Fruit fly (Drosophila melanogaster) whole organism, embryonic: ENCODE data around the gene CG42758.

Experiments
- Aef1 ChIP-seq: fragments of 200-800 bp; sonication (Bioruptor generic); IDR thresholded peaks from 3 replicates; pipeline ENCODE4 v1.3.6; 2022; ENCODE audit warnings: missing biosample characterization, missing genetic modification characterization
- Bgb ChIP-seq: fragments of 200-800 bp; sonication (Bioruptor generic); IDR thresholded peaks from 2 replicates; pipeline ENCODE4 v1.3.6; 2022; ENCODE audit warnings: missing biosample characterization, missing genetic modification characterization; ENCODE audit not compliant: partially characterized antibody
- CG11456 ChIP-seq: fragments of 200-800 bp; sonication (Bioruptor generic); IDR thresholded peaks from 3 replicates; pipeline ENCODE4 v1.3.6; 2022; ENCODE audit warnings: missing biosample characterization, missing genetic modification characterization
- CG11504 ChIP-seq: fragments of 200-800 bp; sonication (Bioruptor generic); optimal IDR thresholded peaks from 3 replicates; lab custom pipeline; 2019; ENCODE audit warnings: missing biosample characterization, mild to moderate bottlenecking, missing genetic modification characterization, moderate library complexity
- CG14710 ChIP-seq: fragments of 200-800 bp; sonication (Bioruptor generic); optimal IDR thresholded peaks from 3 replicates; lab custom pipeline; 2019; ENCODE audit warnings: missing biosample characterization, mild to moderate bottlenecking, missing genetic modification characterization, moderate library complexity
- CG17359 ChIP-seq: fragments of 200-800 bp; sonication (Bioruptor generic); optimal IDR thresholded peaks from 3 replicates; lab custom pipeline; 2018; ENCODE audit warnings: missing biosample characterization, mild to moderate bottlenecking, missing genetic modification characterization, moderate library complexity
- CG2199 ChIP-seq: fragments of 200-800 bp; sonication (Bioruptor generic); IDR thresholded peaks from 3 replicates; pipeline ENCODE4 v1.3.6; 2022; ENCODE audit warnings: missing biosample characterization, missing genetic modification characterization
- CG5953 ChIP-seq: fragments of 200-800 bp; sonication (Bioruptor generic); IDR thresholded peaks from 2 replicates; pipeline ENCODE4 v1.3.6; 2022; ENCODE audit warnings: missing biosample characterization, missing genetic modification characterization
- CG6175 ChIP-seq: fragments of 200-800 bp; sonication (Bioruptor generic); IDR thresholded peaks from 3 replicates; pipeline ENCODE4 v1.3.6; 2022; ENCODE audit warnings: missing biosample characterization, missing genetic modification characterization
- CG6683 ChIP-seq: fragments of 200-800 bp; sonication (Bioruptor generic); optimal IDR thresholded peaks from 2 replicates; lab custom pipeline; 2017; ENCODE audit warnings: missing biosample characterization, mild to moderate bottlenecking, missing genetic modification characterization, missing genetic modification reagents
- CG8290 ChIP-seq, 3 experiments: fragments of 200-800 bp; sonication (Bioruptor generic); optimal IDR thresholded peaks; 2 replicates each; lab custom pipeline; 2016 to 2019; ENCODE audit warnings: missing biosample characterization in 3 of 3, missing genetic modification characterization in 3 of 3, mild to moderate bottlenecking in 2 of 3, moderate library complexity in 1 of 3
- Dbx ChIP-seq: fragments of 200-800 bp; sonication (Bioruptor generic); IDR thresholded peaks from 3 replicates; pipeline ENCODE4 v1.3.6; 2022; ENCODE audit warnings: missing biosample characterization, missing genetic modification characterization
- Deaf1 ChIP-seq: fragments of 200-800 bp; optimal IDR thresholded peaks from 3 replicates; lab custom pipeline; 2019; ENCODE audit warnings: missing biosample characterization, mild to moderate bottlenecking, missing genetic modification characterization, moderate library complexity
- Doc3 ChIP-seq: fragments of 200-800 bp; sonication (Bioruptor generic); IDR thresholded peaks from 3 replicates; pipeline ENCODE4 v1.3.6; 2022; ENCODE audit warnings: missing biosample characterization, missing genetic modification characterization; ENCODE audit not compliant: partially characterized antibody
- Ets65A ChIP-seq: fragments of 200-800 bp; sonication (Bioruptor generic); peaks from one replicate; lab custom pipeline; 2016; ENCODE audit warnings: missing biosample characterization, missing genetic modification characterization
- Ets97D ChIP-seq: fragments of 200-800 bp; sonication (Bioruptor generic); optimal IDR thresholded peaks from 3 replicates; lab custom pipeline; 2016; ENCODE audit warnings: missing biosample characterization, missing genetic modification characterization
- Hey ChIP-seq: fragments of 200-800 bp; sonication (Bioruptor generic); optimal IDR thresholded peaks from 3 replicates; lab custom pipeline; 2018; ENCODE audit warnings: missing biosample characterization, mild to moderate bottlenecking, missing genetic modification characterization
- Hr51 ChIP-seq, 2 experiments: fragments of 200-800 bp; sonication (Bioruptor generic); optimal IDR thresholded peaks; 2 replicates in 1 of 2; 3 replicates in 1 of 2; lab custom pipeline; 2016 to 2018; ENCODE audit warnings: missing biosample characterization in 2 of 2, missing genetic modification characterization in 2 of 2, mild to moderate bottlenecking in 1 of 2, moderate library complexity in 1 of 2
- Mad ChIP-seq: fragments of 200-800 bp; sonication (Bioruptor generic); optimal IDR thresholded peaks from 2 replicates; lab custom pipeline; 2016; ENCODE audit warnings: missing biosample characterization, missing genetic modification characterization
- Meics ChIP-seq: fragments of 200-800 bp; sonication (Bioruptor generic); optimal IDR thresholded peaks from 2 replicates; lab custom pipeline; 2017; ENCODE audit warnings: missing biosample characterization, mild to moderate bottlenecking, missing genetic modification characterization
- Myb ChIP-seq: fragments of 200-800 bp; sonication (Bioruptor generic); optimal IDR thresholded peaks from 2 replicates; lab custom pipeline; 2016; ENCODE audit warnings: missing biosample characterization, missing genetic modification characterization
- Nf-YC ChIP-seq: fragments of 200-800 bp; optimal IDR thresholded peaks from 3 replicates; lab custom pipeline; 2019; ENCODE audit warnings: missing biosample characterization, mild to moderate bottlenecking, missing genetic modification characterization, moderate library complexity
- Poxn ChIP-seq: fragments of 200-800 bp; sonication (Bioruptor generic); IDR thresholded peaks from 2 replicates; pipeline ENCODE4 v1.3.6; 2022; ENCODE audit warnings: missing biosample characterization, missing genetic modification characterization
- Sry-δ ChIP-seq: fragments of 200-800 bp; sonication (Bioruptor generic); optimal IDR thresholded peaks from 2 replicates; lab custom pipeline; 2016; ENCODE audit warnings: missing biosample characterization, missing genetic modification characterization
- Ssrp ChIP-seq: fragments of 200-800 bp; sonication (Bioruptor generic); optimal IDR thresholded peaks from 2 replicates; lab custom pipeline; 2018; ENCODE audit warnings: missing biosample characterization, mild to moderate bottlenecking, missing genetic modification characterization, moderate library complexity
- Taf1 ChIP-seq: fragments of 200-800 bp; sonication (Bioruptor generic); IDR thresholded peaks from 2 replicates; pipeline ENCODE4 v1.3.6; 2022; ENCODE audit warnings: missing biosample characterization, missing genetic modification characterization
- Xrp1 ChIP-seq: fragments of 200-800 bp; sonication (Bioruptor generic); IDR thresholded peaks from 2 replicates; pipeline ENCODE4 v1.3.6; 2022; ENCODE audit warnings: missing biosample characterization, missing genetic modification characterization
- abd-A ChIP-seq: fragments of 200-800 bp; sonication (Bioruptor generic); optimal IDR thresholded peaks from 3 replicates; lab custom pipeline; 2019; ENCODE audit warnings: missing biosample characterization, mild to moderate bottlenecking, missing genetic modification characterization, moderate library complexity
- btn ChIP-seq: fragments of 200-800 bp; sonication (Bioruptor generic); optimal IDR thresholded peaks from 2 replicates; lab custom pipeline; 2016; ENCODE audit warnings: missing biosample characterization, missing genetic modification characterization
- cas ChIP-seq: fragments of 200-800 bp; sonication (Bioruptor generic); IDR thresholded peaks from 2 replicates; pipeline ENCODE4 v1.3.6; 2022; ENCODE audit warnings: missing biosample characterization, missing genetic modification characterization
- dmrt99B ChIP-seq: fragments of 200-800 bp; sonication (Bioruptor generic); optimal IDR thresholded peaks from 2 replicates; lab custom pipeline; 2018; ENCODE audit warnings: missing biosample characterization, mild to moderate bottlenecking, missing genetic modification characterization, moderate library complexity
- eyg ChIP-seq: fragments of 200-800 bp; sonication (Bioruptor generic); optimal IDR thresholded peaks from 3 replicates; lab custom pipeline; 2016; ENCODE audit warnings: missing biosample characterization, missing genetic modification characterization
- gem ChIP-seq: fragments of 200-800 bp; sonication (Bioruptor generic); optimal IDR thresholded peaks from 2 replicates; lab custom pipeline; 2019; ENCODE audit warnings: missing biosample characterization, mild to moderate bottlenecking, missing genetic modification characterization, moderate library complexity
- hkb ChIP-seq, 2 experiments: fragments of 200-800 bp in 1 of 2; fragments of >200 bp in 1 of 2; sonication (Bioruptor generic) in 1 of 2; IDR thresholded peaks in 1 of 2; optimal IDR thresholded peaks in 1 of 2; 2 replicates each; pipeline versions ENCODE4 v1.3.6 to Lab custom; 2017 to 2022; ENCODE audit warnings: missing biosample characterization in 1 of 2, missing genetic modification characterization in 1 of 2
- jigr1 ChIP-seq: fragments of 200-800 bp; sonication (Bioruptor generic); IDR thresholded peaks from 3 replicates; pipeline ENCODE4 v1.3.6; 2022; ENCODE audit warnings: missing biosample characterization, missing genetic modification characterization
- nau ChIP-seq: fragments of 200-800 bp; sonication (Bioruptor generic); optimal IDR thresholded peaks from 3 replicates; lab custom pipeline; 2017; ENCODE audit warnings: missing biosample characterization, mild to moderate bottlenecking, missing genetic modification characterization, missing genetic modification reagents
- nerfin-1 ChIP-seq: fragments of 200-800 bp; sonication (Bioruptor generic); optimal IDR thresholded peaks from 3 replicates; lab custom pipeline; 2019; ENCODE audit warnings: missing biosample characterization, mild to moderate bottlenecking, missing genetic modification characterization, moderate library complexity
- oc ChIP-seq: fragments of 200-800 bp; sonication (Bioruptor generic); optimal IDR thresholded peaks from 2 replicates; lab custom pipeline; 2018; ENCODE audit warnings: missing biosample characterization, mild to moderate bottlenecking, missing genetic modification characterization, moderate library complexity
- pan ChIP-seq, 4 experiments: fragments of >200 bp in 3 of 4; fragments of 200-800 bp in 1 of 4; sonication (Bioruptor generic) in 1 of 4; optimal IDR thresholded peaks in 3 of 4; IDR thresholded peaks in 1 of 4; 2 replicates each; pipeline versions ENCODE4 v1.3.6 to Lab custom; 2017 to 2022; ENCODE audit warnings: missing biosample characterization in 2 of 4, missing genetic modification characterization in 2 of 4, mixed read lengths in 1 of 4
- pnt ChIP-seq: fragments of 200-800 bp; sonication (Bioruptor generic); optimal IDR thresholded peaks from 3 replicates; lab custom pipeline; 2016; ENCODE audit warnings: missing biosample characterization, missing genetic modification characterization
- pros ChIP-seq: fragments of 200-800 bp; sonication (Bioruptor generic); optimal IDR thresholded peaks from 3 replicates; lab custom pipeline; 2019; ENCODE audit warnings: missing biosample characterization, mild to moderate bottlenecking, missing genetic modification characterization, moderate library complexity
- row ChIP-seq: fragments of 200-800 bp; sonication (Bioruptor generic); IDR thresholded peaks from 3 replicates; pipeline ENCODE4 v1.3.6; 2022; ENCODE audit warnings: missing biosample characterization, missing genetic modification characterization
- run ChIP-seq: fragments of 200-800 bp; sonication (Bioruptor generic); optimal IDR thresholded peaks from 3 replicates; lab custom pipeline; 2018; ENCODE audit warnings: missing biosample characterization, mild to moderate bottlenecking, missing genetic modification characterization
- salm ChIP-seq: fragments of 200-800 bp; sonication (Bioruptor generic); optimal IDR thresholded peaks from 2 replicates; lab custom pipeline; 2018; ENCODE audit warnings: missing biosample characterization, mild to moderate bottlenecking, missing genetic modification characterization
- tll ChIP-seq, 2 experiments: fragments of 200-800 bp in 1 of 2; fragments of >200 bp in 1 of 2; sonication (Bioruptor generic) in 1 of 2; optimal IDR thresholded peaks; 2 replicates each; lab custom pipeline; 2017 to 2019; ENCODE audit warnings: missing biosample characterization in 2 of 2, missing genetic modification characterization in 2 of 2, mild to moderate bottlenecking in 1 of 2, moderate library complexity in 1 of 2
- yki ChIP-seq: fragments of >200 bp; optimal IDR thresholded peaks from 3 replicates; lab custom pipeline; 2018

CG42758 gene

dm6 chr3L:14565134-14565587 is 2.1 kb upstream of the CG42758 start (continued):
- TF ChIP-seq Doc3 (no peak), pan (optimal IDR thresholded peaks at IDR 0.05; lab: Kevin White, UChicago) (no peak), pan (GFP tag; optimal IDR thresholded peaks at IDR 0.05 in 1 of 2, IDR thresholded peaks at IDR 0.05 in 1 of 2) (peak in 1 of 2 experiments; percentile 24), Aef1 (GFP tag; lab: Robert Waterston, UW) (no peak), Ets97D (GFP tag; lab: Kevin White, UChicago) (peak; percentile 22), abd-A (tag; lab: Kevin White, UChicago) (peak; percentile 64), dmrt99B (tag; lab: Kevin White, UChicago) (no peak), CG2199 (GFP tag; lab: Robert Waterston, UW) (peak; percentile 99), Ets65A (GFP tag; lab: Kevin White, UChicago) (peak; percentile 66), nerfin-1 (peak; percentile 60), Deaf1 (tag; lab: Kevin White, UChicago) (peak; percentile 8), oc (tag; lab: Kevin White, UChicago) (peak; percentile 25), jigr1 (GFP tag; lab: Robert Waterston, UW) (no peak), Hey (peak; percentile 56), Sry-δ (peak; percentile 12), pros (GFP tag; lab: Kevin White, UChicago) (peak; percentile 85), Bgb (GFP tag; lab: Robert Waterston, UW) (peak; percentile 25; the same call in 1 of the 2 replicates), Hr51 (GFP tag; optimal IDR thresholded peaks at IDR 0.05; lab: Kevin White, UChicago) (peak in 1 of 2 experiments; percentile 25), Nf-YC (tag; lab: Kevin White, UChicago) (peak; percentile 32)
- TF ChIP-seq, all 482 proteins: peak for 22

- TF ChIP-seq tll (GFP tag; optimal IDR thresholded peaks at IDR 0.05; lab: Kevin White, UChicago) (no peak), dmrt99B (tag; lab: Kevin White, UChicago) (peak; percentile 30), CG6683 (GFP tag; lab: Kevin White, UChicago) (no peak), CG8290 (GFP tag; optimal IDR thresholded peaks at IDR 0.05; lab: Kevin White, UChicago) (no peak), CG8290 (tag; optimal IDR thresholded peaks at IDR 0.05; lab: Kevin White, UChicago) (no peak), Poxn (no peak), btn (GFP tag; lab: Kevin White, UChicago) (no peak), row (GFP tag; lab: Robert Waterston, UW) (peak; percentile 22; the same call in 1 of the 3 replicates), Sry-δ (no peak), Meics (no peak), Hr51 (GFP tag; optimal IDR thresholded peaks at IDR 0.05; lab: Kevin White, UChicago) (no peak), eyg (no peak), hkb (optimal IDR thresholded peaks at IDR 0.05; lab: Kevin White, UChicago) (no peak), hkb (GFP tag; IDR thresholded peaks at IDR 0.05; lab: Robert Waterston, UW) (no peak), run (peak; percentile 18), pnt (GFP tag; lab: Kevin White, UChicago) (no peak), Dbx (GFP tag; lab: Robert Waterston, UW) (no peak), Ssrp (tag; lab: Kevin White, UChicago) (no peak), CG11456 (GFP tag; lab: Robert Waterston, UW) (no peak), Xrp1 (GFP tag; lab: Robert Waterston, UW) (no peak), CG6175 (GFP tag; lab: Robert Waterston, UW) (no peak), CG11504 (tag; lab: Kevin White, UChicago) (peak; percentile 33), Taf1 (GFP tag; lab: Robert Waterston, UW) (no peak), salm (no peak), CG14710 (peak; percentile 7), yki (lab: Kevin White, UChicago) (no peak), cas (no peak), CG5953 (GFP tag; lab: Robert Waterston, UW) (no peak), nau (GFP tag; lab: Kevin White, UChicago) (no peak), Myb (GFP tag; lab: Kevin White, UChicago) (no peak), gem (tag; lab: Kevin White, UChicago) (peak; percentile 26), Mad (GFP tag; lab: Kevin White, UChicago) (no peak), CG17359 (no peak)
Measured at dm6 chr3L:14569620-14570537, 2.6 kb downstream of the CG42758 start.
